Fruit fly (Drosophila melanogaster) whole organism, embryonic: ENCODE data around the gene Kdm3.

Experiments
- Bgb ChIP-seq: fragments of 200-800 bp; sonication (Bioruptor generic); IDR thresholded peaks from 2 replicates; pipeline ENCODE4 v1.3.6; 2022; ENCODE audit warnings: missing biosample characterization, missing genetic modification characterization; ENCODE audit not compliant: partially characterized antibody
- CG10979 ChIP-seq: fragments of 200-800 bp; sonication (Bioruptor generic); optimal IDR thresholded peaks from 2 replicates; lab custom pipeline; 2018; ENCODE audit warnings: missing biosample characterization, mild to moderate bottlenecking, missing genetic modification characterization, moderate library complexity
- CG11504 ChIP-seq: fragments of 200-800 bp; sonication (Bioruptor generic); optimal IDR thresholded peaks from 3 replicates; lab custom pipeline; 2019; ENCODE audit warnings: missing biosample characterization, mild to moderate bottlenecking, missing genetic modification characterization, moderate library complexity
- CG12659 ChIP-seq: fragments of 200-800 bp; sonication (Bioruptor generic); optimal IDR thresholded peaks from 3 replicates; lab custom pipeline; 2017; ENCODE audit warnings: mild to moderate bottlenecking, missing biosample characterization, missing genetic modification reagents, missing genetic modification characterization
- CG13894 ChIP-seq: fragments of 200-800 bp; sonication (Bioruptor generic); optimal IDR thresholded peaks from 3 replicates; lab custom pipeline; 2018; ENCODE audit warnings: missing biosample characterization, mild to moderate bottlenecking, missing genetic modification characterization, moderate library complexity
- CG16813 ChIP-seq: fragments of 200-800 bp; sonication (Bioruptor generic); IDR thresholded peaks from 3 replicates; pipeline ENCODE4 v1.3.6; 2022; ENCODE audit warnings: missing biosample characterization, missing genetic modification characterization; ENCODE audit not compliant: partially characterized antibody
- CG18262 ChIP-seq: fragments of 200-800 bp; optimal IDR thresholded peaks from 3 replicates; lab custom pipeline; 2019; ENCODE audit warnings: missing biosample characterization, mild to moderate bottlenecking, missing genetic modification characterization, moderate library complexity
- CG2875 ChIP-seq: fragments of 200-800 bp; sonication (Bioruptor generic); optimal IDR thresholded peaks from 2 replicates; lab custom pipeline; 2017; ENCODE audit warnings: missing biosample characterization, mild to moderate bottlenecking, missing genetic modification characterization, missing genetic modification reagents
- CG30403 ChIP-seq: fragments of 200-800 bp; sonication (Bioruptor generic); optimal IDR thresholded peaks from 3 replicates; lab custom pipeline; 2016; ENCODE audit warnings: missing biosample characterization, missing genetic modification characterization
- CG3407 ChIP-seq: fragments of 200-800 bp; sonication (Bioruptor generic); optimal IDR thresholded peaks from 2 replicates; lab custom pipeline; 2018; ENCODE audit warnings: missing biosample characterization, mild to moderate bottlenecking, missing genetic modification characterization
- CG4328 ChIP-seq: fragments of 200-800 bp; sonication (Bioruptor generic); optimal IDR thresholded peaks from 3 replicates; lab custom pipeline; 2017; ENCODE audit warnings: missing biosample characterization, missing genetic modification reagents, missing genetic modification characterization
- CG6254 ChIP-seq: fragments of 200-800 bp; sonication (Bioruptor generic); optimal IDR thresholded peaks from 3 replicates; lab custom pipeline; 2017; ENCODE audit warnings: mild to moderate bottlenecking, missing biosample characterization, missing genetic modification reagents, missing genetic modification characterization
- CG6765 ChIP-seq: fragments of 200-800 bp; sonication (Bioruptor generic); optimal IDR thresholded peaks from 3 replicates; lab custom pipeline; 2017; ENCODE audit warnings: missing biosample characterization, mild to moderate bottlenecking, missing genetic modification characterization
- CG7556 ChIP-seq: fragments of 200-800 bp; sonication (Bioruptor generic); optimal IDR thresholded peaks from 2 replicates; lab custom pipeline; 2017; ENCODE audit warnings: missing biosample characterization, mild to moderate bottlenecking, missing genetic modification characterization
- CG8765 ChIP-seq: fragments of 200-800 bp; sonication (Bioruptor generic); IDR thresholded peaks from 2 replicates; pipeline ENCODE4 v1.3.6; 2022; ENCODE audit warnings: missing biosample characterization, missing genetic modification characterization
- CG9932 ChIP-seq: fragments of 200-800 bp; sonication (Bioruptor generic); IDR thresholded peaks from 2 replicates; pipeline ENCODE4 v1.3.6; 2022; ENCODE audit warnings: missing biosample characterization, missing genetic modification characterization
- CoRest ChIP-seq: fragments of 200-800 bp; sonication (Bioruptor generic); optimal IDR thresholded peaks from 3 replicates; lab custom pipeline; 2018; ENCODE audit warnings: missing biosample characterization, mild to moderate bottlenecking, missing genetic modification characterization, moderate library complexity
- Deaf1 ChIP-seq: fragments of 200-800 bp; optimal IDR thresholded peaks from 3 replicates; lab custom pipeline; 2019; ENCODE audit warnings: missing biosample characterization, mild to moderate bottlenecking, missing genetic modification characterization, moderate library complexity
- ERR ChIP-seq: fragments of 200-800 bp; sonication (Bioruptor generic); optimal IDR thresholded peaks from 2 replicates; lab custom pipeline; 2016; ENCODE audit warnings: missing biosample characterization, missing genetic modification characterization
- Hmr ChIP-seq: fragments of 200-800 bp; sonication (Bioruptor generic); optimal IDR thresholded peaks from 3 replicates; lab custom pipeline; 2017; ENCODE audit warnings: mild to moderate bottlenecking, missing biosample characterization, missing genetic modification reagents, missing genetic modification characterization
- Hr3 ChIP-seq: fragments of 200-800 bp; sonication (Bioruptor generic); optimal IDR thresholded peaks from 3 replicates; lab custom pipeline; 2016; ENCODE audit warnings: missing biosample characterization, missing genetic modification characterization
- Mrtf ChIP-seq: fragments of 200-800 bp; sonication (Bioruptor generic); IDR thresholded peaks from 3 replicates; pipeline ENCODE4 v1.3.6; 2022; ENCODE audit warnings: missing biosample characterization, missing genetic modification characterization
- Pdp1 ChIP-seq, 2 experiments: fragments of 200-800 bp; sonication (Bioruptor generic); optimal IDR thresholded peaks; 3 replicates each; lab custom pipeline; 2016; ENCODE audit warnings: missing biosample characterization in 2 of 2, missing genetic modification characterization in 2 of 2, mild to moderate bottlenecking in 1 of 2, moderate library complexity in 1 of 2
- TFAM ChIP-seq: fragments of 200-800 bp; sonication (Bioruptor generic); optimal IDR thresholded peaks from 2 replicates; lab custom pipeline; 2017; ENCODE audit warnings: missing biosample characterization, missing genetic modification characterization, inconsistent platforms
- abd-A ChIP-seq: fragments of 200-800 bp; sonication (Bioruptor generic); optimal IDR thresholded peaks from 3 replicates; lab custom pipeline; 2019; ENCODE audit warnings: missing biosample characterization, mild to moderate bottlenecking, missing genetic modification characterization, moderate library complexity
- ac ChIP-seq: fragments of 200-800 bp; sonication (Bioruptor generic); optimal IDR thresholded peaks from 3 replicates; lab custom pipeline; 2017; ENCODE audit warnings: missing biosample characterization, mild to moderate bottlenecking, missing genetic modification characterization
- ato ChIP-seq: fragments of 200-800 bp; sonication (Bioruptor generic); IDR thresholded peaks from 2 replicates; pipeline ENCODE4 v1.3.6; 2022; ENCODE audit warnings: missing biosample characterization, missing genetic modification characterization; ENCODE audit not compliant: partially characterized antibody
- cg ChIP-seq: fragments of 200-800 bp; sonication (Bioruptor generic); optimal IDR thresholded peaks from 3 replicates; lab custom pipeline; 2019; ENCODE audit warnings: missing biosample characterization, mild to moderate bottlenecking, missing genetic modification characterization, moderate library complexity
- chif ChIP-seq, 2 experiments: fragments of 200-800 bp; sonication (Bioruptor generic); optimal IDR thresholded peaks; 3 replicates each; lab custom pipeline; 2016; ENCODE audit warnings: missing biosample characterization in 2 of 2, missing genetic modification characterization in 2 of 2
- chinmo ChIP-seq: fragments of 200-800 bp; sonication (Bioruptor generic); IDR thresholded peaks from 4 replicates; pipeline ENCODE4 v1.3.6; 2022; ENCODE audit warnings: missing biosample characterization, missing genetic modification characterization; ENCODE audit not compliant: partially characterized antibody
- chn ChIP-seq: fragments of 200-800 bp; sonication (Bioruptor generic); optimal IDR thresholded peaks from 2 replicates; lab custom pipeline; 2016; ENCODE audit warnings: missing biosample characterization, missing genetic modification characterization
- grau ChIP-seq: fragments of 200-800 bp; optimal IDR thresholded peaks from 3 replicates; lab custom pipeline; 2019; ENCODE audit warnings: missing biosample characterization, mild to moderate bottlenecking, missing genetic modification characterization, moderate library complexity
- mirr ChIP-seq: fragments of 200-800 bp; sonication (Bioruptor generic); optimal IDR thresholded peaks from 3 replicates; lab custom pipeline; 2018; ENCODE audit warnings: missing biosample characterization, mild to moderate bottlenecking, missing genetic modification characterization
- odd ChIP-seq: fragments of 200-800 bp; sonication (Bioruptor generic); optimal IDR thresholded peaks from 2 replicates; lab custom pipeline; 2017; ENCODE audit warnings: missing biosample characterization, mild to moderate bottlenecking, missing genetic modification characterization
- pho ChIP-seq: fragments of 200-800 bp; sonication (Bioruptor generic); optimal IDR thresholded peaks from 2 replicates; lab custom pipeline; 2016; ENCODE audit warnings: missing biosample characterization, missing genetic modification characterization
- pita ChIP-seq: fragments of 200-800 bp; sonication (Bioruptor generic); optimal IDR thresholded peaks from 2 replicates; lab custom pipeline; 2017; ENCODE audit warnings: missing biosample characterization, mild to moderate bottlenecking, missing genetic modification characterization
- prd ChIP-seq, 3 experiments: fragments of >200 bp in 2 of 3; fragments of 200-800 bp in 1 of 3; sonication (Bioruptor generic) in 1 of 3; optimal IDR thresholded peaks in 2 of 3; IDR thresholded peaks in 1 of 3; 2 replicates in 2 of 3; 3 replicates in 1 of 3; pipeline versions ENCODE4 v1.3.6 to Lab custom; 2017 to 2022; ENCODE audit warnings: missing biosample characterization in 1 of 3, missing genetic modification characterization in 1 of 3
- shn ChIP-seq: fragments of 200-800 bp; sonication (Bioruptor generic); optimal IDR thresholded peaks from 3 replicates; lab custom pipeline; 2016; ENCODE audit warnings: missing biosample characterization, missing genetic modification characterization
- tap ChIP-seq: fragments of 200-800 bp; optimal IDR thresholded peaks from 3 replicates; lab custom pipeline; 2019; ENCODE audit warnings: missing biosample characterization, mild to moderate bottlenecking, missing genetic modification characterization, moderate library complexity

Kdm3 gene

dm6 chr3R:9487961-9488360 lies 27.8 kb upstream of the Kdm3 start (continued):
- TF ChIP-seq CG30403 (GFP tag; lab: Kevin White, UChicago) (peak; percentile 17), ac (GFP tag; lab: Kevin White, UChicago) (no peak), CoRest (tag; lab: Kevin White, UChicago) (peak; percentile 25), CG12659 (GFP tag; lab: Kevin White, UChicago) (peak; percentile 5), ato (GFP tag; lab: Robert Waterston, UW) (no peak), CG2875 (no peak), grau (tag; lab: Kevin White, UChicago) (peak; percentile 27), CG7556 (GFP tag; lab: Kevin White, UChicago) (peak; percentile 57), CG11504 (peak; percentile 50), Pdp1 (GFP tag; optimal IDR thresholded peaks at IDR 0.05; lab: Kevin White, UChicago) (peak in 1 of 2 experiments; percentile 7), Hmr (GFP tag; lab: Kevin White, UChicago) (peak; percentile 26), Bgb (no peak)

dm6 chr3R:9488493-9488892 lies 27.3 kb upstream of the Kdm3 start:
- no peak for TF ChIP-seq chn (GFP tag; lab: Kevin White, UChicago)
- no peak for TF ChIP-seq ac (GFP tag; lab: Kevin White, UChicago)
- TF ChIP-seq CG9932 (GFP tag; lab: Robert Waterston, UW) = no peak
- TF ChIP-seq CG3407 = no peak
- no peak for TF ChIP-seq tap (tag; lab: Kevin White, UChicago)
- no peak for TF ChIP-seq CG4328 (GFP tag; lab: Kevin White, UChicago)
- no peak for TF ChIP-seq shn (GFP tag; lab: Kevin White, UChicago)
- TF ChIP-seq chinmo (GFP tag; lab: Robert Waterston, UW) = 0 out of 4 replicates have a peak, but pooled peaks have one; percentile 46
- TF ChIP-seq cg = peak; percentile 47
- TF ChIP-seq pho (GFP tag; lab: Kevin White, UChicago) = no peak
- TF ChIP-seq mirr (GFP tag; lab: Kevin White, UChicago) = peak; percentile 35
- no peak for TF ChIP-seq prd (optimal IDR thresholded peaks at IDR 0.05; lab: Kevin White, UChicago)
- no peak for TF ChIP-seq prd (GFP tag; IDR thresholded peaks at IDR 0.05; lab: Robert Waterston, UW)
- TF ChIP-seq CG16813 (GFP tag; lab: Robert Waterston, UW) = no peak
- TF ChIP-seq CG13894 (tag; lab: Kevin White, UChicago) = peak; percentile 41
- no peak for TF ChIP-seq chif (GFP tag; optimal IDR thresholded peaks at IDR 0.05; lab: Kevin White, UChicago)
- TF ChIP-seq pita = no peak
- TF ChIP-seq abd-A (tag; lab: Kevin White, UChicago) = peak; percentile 92
- TF ChIP-seq CG6254 (GFP tag; lab: Kevin White, UChicago) = no peak
- TF ChIP-seq Deaf1 (tag; lab: Kevin White, UChicago) = peak; percentile 93
- no peak for TF ChIP-seq CG18262 (tag; lab: Kevin White, UChicago)
- no peak for TF ChIP-seq Mrtf (GFP tag; lab: Robert Waterston, UW)
- no peak for TF ChIP-seq Hr3 (GFP tag; lab: Kevin White, UChicago)
- no peak for TF ChIP-seq ERR
- TF ChIP-seq CG30403 (GFP tag; lab: Kevin White, UChicago) = no peak
- TF ChIP-seq CG7556 (GFP tag; lab: Kevin White, UChicago) = no peak
- no peak for TF ChIP-seq CG8765 (GFP tag; lab: Robert Waterston, UW)
- TF ChIP-seq CG10979 (tag; lab: Kevin White, UChicago) = no peak
- no peak for TF ChIP-seq odd (GFP tag; lab: Kevin White, UChicago)
- no peak for TF ChIP-seq CG6765 (GFP tag; lab: Kevin White, UChicago)
- TF ChIP-seq TFAM (GFP tag; lab: Kevin White, UChicago) = no peak
